Worm (Caenorhabditis elegans): ENCODE data around the gene C31G12.4.
"Not testable (repeated sequence)": the region's sequence is repeated elsewhere in the genome, so short reads cannot be mapped to it uniquely, and the experiment has no call there.

C31G12.4 gene

DNA sequence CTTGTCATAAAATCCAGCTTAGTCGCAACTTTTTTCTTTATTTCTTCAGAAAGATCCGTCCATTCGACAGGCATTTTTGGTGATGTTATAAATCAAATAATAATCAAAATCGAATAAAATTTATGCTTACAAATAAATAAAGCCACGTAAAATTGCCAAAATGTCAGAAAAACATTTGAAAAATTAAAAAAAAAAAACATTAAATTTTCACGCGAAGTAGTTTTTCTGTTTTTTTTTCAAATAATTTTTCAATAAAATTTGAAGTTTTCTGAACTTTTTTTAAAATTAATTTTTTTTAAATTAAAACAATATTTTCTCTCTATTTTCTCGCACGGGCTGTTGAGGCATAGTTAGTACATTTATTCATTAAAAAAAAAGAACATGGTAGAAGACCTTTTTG lies at the start of gene C31G12.4:
Gene C31G12.4, minus strand, starts transcription at position 101 of the 400 bp plus-strand sequence.
- no peak for TF ChIP-seq sea-1 (GFP tag; conservative IDR thresholded peaks at IDR 0.05)
- TF ChIP-seq flt-1 (GFP tag; IDR thresholded peaks at IDR 0.05), result no peak
- TF ChIP-seq ama-1 (optimal IDR thresholded peaks at IDR 0.05), result no peak
- no peak for TF ChIP-seq hmg-4 (GFP tag; optimal IDR thresholded peaks at IDR 0.05)
- TF ChIP-seq ets-7 (tag; optimal IDR thresholded peaks at IDR 0.05), result no peak
- no peak for TF ChIP-seq F13C5.2 (tag; optimal IDR thresholded peaks at IDR 0.05)
- no peak for TF ChIP-seq hmbx-1 (tag; optimal IDR thresholded peaks at IDR 0.05)
- no peak for TF ChIP-seq scrt-1 (GFP tag; IDR thresholded peaks at IDR 0.05)

ce11 chrV:18224353-18224752 lies 45.8 kb upstream of the C31G12.4 start, which contains the start of gene F16H6.10:
Gene F16H6.10 (minus strand): TSS chrV:18224453.
- TF ChIP-seq scrt-1 (GFP tag; IDR thresholded peaks at IDR 0.05), result no peak
- no peak for TF ChIP-seq hnd-1 (tag; optimal IDR thresholded peaks at IDR 0.05)
- TF ChIP-seq flt-1 (GFP tag; IDR thresholded peaks at IDR 0.05), result no peak
- no peak for TF ChIP-seq ceh-36 (tag; optimal IDR thresholded peaks at IDR 0.05)
- TF ChIP-seq aly-1 (tag; optimal IDR thresholded peaks at IDR 0.05), result no peak
- TF ChIP-seq ceh-13 (GFP tag; optimal IDR thresholded peaks at IDR 0.05), result no peak
- TF ChIP-seq hmg-4 (GFP tag; optimal IDR thresholded peaks at IDR 0.05), result no peak
- no peak for TF ChIP-seq ama-1 (optimal IDR thresholded peaks at IDR 0.05)
- no peak for TF ChIP-seq tra-4 (tag; optimal IDR thresholded peaks at IDR 0.05)
- no peak for TF ChIP-seq B0310.2 (tag; optimal IDR thresholded peaks at IDR 0.05)
- TF ChIP-seq tbx-37 (GFP tag; conservative IDR thresholded peaks at IDR 0.05), result no peak
- TF ChIP-seq tbx-11 (GFP tag; IDR thresholded peaks at IDR 0.05), result no peak

ce11 chrV:18216784-18217183 lies 38.2 kb upstream of the C31G12.4 start, which contains the start of gene F16H6.9:
Gene F16H6.9 (plus strand): TSS chrV:18217084.
- TF ChIP-seq hnd-1 (tag; optimal IDR thresholded peaks at IDR 0.05); flt-1 (GFP tag; IDR thresholded peaks at IDR 0.05); scrt-1 (GFP tag; IDR thresholded peaks at IDR 0.05): not testable (repeated sequence)

- TF ChIP-seq scrt-1 (GFP tag; IDR thresholded peaks at IDR 0.05); hnd-1 (tag; optimal IDR thresholded peaks at IDR 0.05); tbx-11 (GFP tag; IDR thresholded peaks at IDR 0.05): not testable (repeated sequence)
Measured at ce11 chrV:18216175-18216574, 37.6 kb upstream of the C31G12.4 start, which contains the start of gene F16H6.8. Gene F16H6.8 (minus strand): TSS chrV:18216275.

DNA sequence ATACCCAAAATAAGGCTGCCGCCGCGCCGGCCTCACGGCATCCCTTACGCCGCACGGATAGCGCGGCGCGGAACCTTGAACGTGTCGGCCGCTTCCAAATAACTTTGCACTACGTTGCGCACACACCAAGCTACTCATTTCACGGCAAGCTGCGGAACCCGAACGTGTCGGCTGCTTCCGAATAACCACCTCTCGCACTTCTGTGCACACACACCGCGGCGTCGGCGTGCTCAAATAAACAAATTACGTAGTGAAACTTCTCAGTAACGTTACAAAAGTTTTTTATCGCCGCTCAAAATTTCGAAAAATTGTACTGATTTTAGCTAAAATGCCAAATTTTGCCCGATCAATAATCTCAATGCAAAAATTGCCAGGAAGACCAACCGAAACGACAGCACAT lies 34.3 kb upstream of the C31G12.4 start:
- no peak for TF ChIP-seq hmbx-1 (tag; optimal IDR thresholded peaks at IDR 0.05)
- no peak for TF ChIP-seq ceh-36 (tag; optimal IDR thresholded peaks at IDR 0.05)
- TF ChIP-seq flt-1 (GFP tag; IDR thresholded peaks at IDR 0.05), result no peak
- no peak for TF ChIP-seq tbx-11 (GFP tag; IDR thresholded peaks at IDR 0.05)
- TF ChIP-seq hnd-1 (tag; optimal IDR thresholded peaks at IDR 0.05), result no peak
- no peak for TF ChIP-seq aly-1 (tag; optimal IDR thresholded peaks at IDR 0.05)
- TF ChIP-seq tbx-37 (GFP tag; conservative IDR thresholded peaks at IDR 0.05), result no peak
- no peak for TF ChIP-seq scrt-1 (GFP tag; IDR thresholded peaks at IDR 0.05)
- TF ChIP-seq ama-1 (optimal IDR thresholded peaks at IDR 0.05), result no peak
- no peak for TF ChIP-seq ceh-13 (GFP tag; optimal IDR thresholded peaks at IDR 0.05)
- no peak for TF ChIP-seq sea-1 (GFP tag; conservative IDR thresholded peaks at IDR 0.05)
- no peak for TF ChIP-seq ets-7 (tag; optimal IDR thresholded peaks at IDR 0.05)
- no peak for TF ChIP-seq tra-4 (tag; optimal IDR thresholded peaks at IDR 0.05)
- TF ChIP-seq F13C5.2 (tag; optimal IDR thresholded peaks at IDR 0.05), result no peak
- TF ChIP-seq B0310.2 (tag; optimal IDR thresholded peaks at IDR 0.05), result no peak
- no peak for TF ChIP-seq pes-1 (GFP tag; IDR thresholded peaks at IDR 0.05)
- no peak for TF ChIP-seq hmg-4 (GFP tag; optimal IDR thresholded peaks at IDR 0.05)

- TF ChIP-seq hmbx-1 (tag; optimal IDR thresholded peaks at IDR 0.05), result no peak
- TF ChIP-seq ceh-13 (GFP tag; optimal IDR thresholded peaks at IDR 0.05), result no peak
- no peak for TF ChIP-seq aly-1 (tag; optimal IDR thresholded peaks at IDR 0.05)
- no peak for TF ChIP-seq ama-1 (optimal IDR thresholded peaks at IDR 0.05)
- TF ChIP-seq hnd-1 (tag; optimal IDR thresholded peaks at IDR 0.05), result no peak
- TF ChIP-seq tbx-37 (GFP tag; conservative IDR thresholded peaks at IDR 0.05), result no peak
- TF ChIP-seq flt-1 (GFP tag; IDR thresholded peaks at IDR 0.05), result no peak
Measured at ce11 chrV:18209071-18209470, 30.5 kb upstream of the C31G12.4 start, which contains the start of gene F16H6.7. Gene F16H6.7 (minus strand): TSS chrV:18209171.

DNA sequence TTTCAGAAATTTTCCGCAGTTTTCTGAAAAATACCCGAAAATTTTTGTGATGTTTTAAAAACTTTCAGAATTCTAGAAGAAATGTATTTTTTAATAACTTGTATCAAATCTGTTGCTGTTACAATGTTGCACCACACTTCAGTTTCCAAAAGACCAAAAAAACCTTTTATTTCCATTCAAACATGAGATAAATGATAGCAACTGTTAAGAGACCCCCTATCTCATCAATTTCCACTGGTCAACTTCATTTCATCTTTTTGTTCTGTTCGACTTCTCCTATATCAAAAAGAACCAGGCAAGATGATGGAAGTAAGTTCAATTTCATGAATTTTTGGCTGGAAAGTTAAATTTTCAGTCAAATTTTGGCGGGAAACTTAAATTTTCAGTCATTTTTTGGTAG lies 19.9 kb upstream of the C31G12.4 start, which contains the start of gene F16H6.4:
Gene F16H6.4, plus strand, starts transcription at position 301 of the 400 bp plus-strand sequence.
- TF ChIP-seq B0310.2 (tag; optimal IDR thresholded peaks at IDR 0.05), result no peak
- TF ChIP-seq ama-1 (optimal IDR thresholded peaks at IDR 0.05), result no peak
- TF ChIP-seq aly-1 (tag; optimal IDR thresholded peaks at IDR 0.05), result no peak
- TF ChIP-seq tra-4 (tag; optimal IDR thresholded peaks at IDR 0.05), result no peak
- no peak for TF ChIP-seq ceh-36 (tag; optimal IDR thresholded peaks at IDR 0.05)
- no peak for TF ChIP-seq tbx-37 (GFP tag; conservative IDR thresholded peaks at IDR 0.05)
- TF ChIP-seq ceh-13 (GFP tag; optimal IDR thresholded peaks at IDR 0.05), result no peak
- TF ChIP-seq F13C5.2 (tag; optimal IDR thresholded peaks at IDR 0.05), result no peak
- no peak for TF ChIP-seq ets-7 (tag; optimal IDR thresholded peaks at IDR 0.05)
- no peak for TF ChIP-seq flt-1 (GFP tag; IDR thresholded peaks at IDR 0.05)
- no peak for TF ChIP-seq pes-1 (GFP tag; IDR thresholded peaks at IDR 0.05)
- no peak for TF ChIP-seq sea-1 (GFP tag; conservative IDR thresholded peaks at IDR 0.05)
- TF ChIP-seq hmbx-1 (tag; optimal IDR thresholded peaks at IDR 0.05), result no peak
- no peak for TF ChIP-seq scrt-1 (GFP tag; IDR thresholded peaks at IDR 0.05)
- TF ChIP-seq hnd-1 (tag; optimal IDR thresholded peaks at IDR 0.05), result no peak
- no peak for TF ChIP-seq tbx-11 (GFP tag; IDR thresholded peaks at IDR 0.05)
- TF ChIP-seq hmg-4 (GFP tag; optimal IDR thresholded peaks at IDR 0.05), result no peak

DNA sequence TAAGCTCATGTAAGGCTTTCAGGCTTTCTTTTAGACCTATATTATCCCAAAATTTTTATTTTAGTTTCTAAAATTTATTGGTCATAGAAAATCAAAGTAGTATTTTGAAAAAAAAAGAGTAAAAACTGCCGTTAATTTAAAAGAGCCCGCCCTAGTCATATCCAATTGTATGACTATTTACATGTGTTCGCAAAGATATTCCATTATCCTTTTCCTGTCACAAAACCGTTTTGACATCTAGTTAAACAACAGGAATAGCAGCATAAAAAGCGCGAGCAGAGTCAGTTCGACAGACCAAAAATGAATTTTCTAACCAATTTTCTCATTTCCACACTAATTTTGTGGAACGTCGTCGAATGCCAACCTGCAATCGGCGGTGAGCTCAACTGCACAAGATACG lies 16.4 kb upstream of the C31G12.4 start, which contains the start of gene F16H6.3:
Gene F16H6.3, plus strand, starts transcription at position 301 of the 400 bp plus-strand sequence.
- no peak for TF ChIP-seq aly-1 (tag; optimal IDR thresholded peaks at IDR 0.05)
- no peak for TF ChIP-seq ceh-36 (tag; optimal IDR thresholded peaks at IDR 0.05)
- TF ChIP-seq F13C5.2 (tag; optimal IDR thresholded peaks at IDR 0.05), result no peak
- TF ChIP-seq hmbx-1 (tag; optimal IDR thresholded peaks at IDR 0.05), result no peak
- no peak for TF ChIP-seq hmg-4 (GFP tag; optimal IDR thresholded peaks at IDR 0.05)
- TF ChIP-seq ama-1 (optimal IDR thresholded peaks at IDR 0.05), result no peak
